Worm (Caenorhabditis elegans): ENCODE measurements around the gene aipr-1.
"Not testable (repeated sequence)": the region's sequence is repeated elsewhere in the genome, so short reads cannot be mapped to it uniquely, and the experiment has no call there.

DNA sequence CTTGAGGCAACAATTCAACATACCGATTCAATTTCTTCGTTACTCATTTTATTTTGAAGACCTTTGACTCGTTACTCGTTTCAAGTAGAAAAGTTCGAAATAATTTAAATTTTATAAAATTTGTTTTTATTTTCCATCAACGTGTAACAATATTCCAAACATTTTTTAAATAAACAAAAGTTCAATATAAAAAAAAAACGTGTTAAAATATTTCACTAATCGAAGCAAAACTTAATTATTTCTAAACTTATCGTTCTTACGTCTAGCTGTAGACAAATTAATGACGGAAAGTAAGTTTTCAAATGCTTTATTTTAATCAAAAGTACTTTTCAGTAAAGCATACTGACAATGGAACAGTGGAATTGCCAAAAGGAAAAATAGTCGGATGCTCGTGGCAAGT lies 33.1 kb upstream of the aipr-1 start, which contains the start of the genes F54H5.5 and F54H5.2:
- not testable (repeated sequence) for TF ChIP-seq efl-1 (GFP tag; optimal IDR thresholded peaks at IDR 0.05); nfya-1 (tag; optimal IDR thresholded peaks at IDR 0.05; ENCODE audit: borderline replicate concordance, insufficient read depth); madf-10 (tag; optimal IDR thresholded peaks at IDR 0.05); D2030.7 (GFP tag; IDR thresholded peaks at IDR 0.05); atf-7 (tag; optimal IDR thresholded peaks at IDR 0.05); F22D6.2 (tag; optimal IDR thresholded peaks at IDR 0.05); let-607 (tag; optimal IDR thresholded peaks at IDR 0.05); unc-130 (GFP tag; optimal IDR thresholded peaks at IDR 0.05); F57A8.1 (GFP tag; optimal IDR thresholded peaks at IDR 0.05); mel-28 (tag; optimal IDR thresholded peaks at IDR 0.05; ENCODE audit: borderline replicate concordance); lin-40 (tag; optimal IDR thresholded peaks at IDR 0.05); C17E4.6 (GFP tag; IDR thresholded peaks at IDR 0.05); ceh-40 (GFP tag; IDR thresholded peaks at IDR 0.05); dpff-1 (tag; optimal IDR thresholded peaks at IDR 0.05)

All from whole organism, young adult.